Fruit fly (Drosophila melanogaster) whole organism, adult: ENCODE results near the gene CG13054.

ENCODE experiments used
- CG14711 ChIP-seq: fragments of 200-800 bp; sonication (Bioruptor generic); optimal IDR thresholded peaks from 2 replicates; lab custom pipeline; 2018; ENCODE audit warnings: missing biosample characterization, mild to moderate bottlenecking, missing genetic modification characterization, moderate library complexity
- CG7045 ChIP-seq: fragments of 200-800 bp; sonication (Bioruptor generic); optimal IDR thresholded peaks from 2 replicates; lab custom pipeline; 2017; ENCODE audit warnings: missing biosample characterization, mild to moderate bottlenecking, missing genetic modification characterization
- ovo ChIP-seq: fragments of 200-800 bp; sonication (Bioruptor generic); optimal IDR thresholded peaks from 2 replicates; lab custom pipeline; 2016; ENCODE audit warnings: missing biosample characterization, missing genetic modification characterization

dm6 chr3L:16252255-16252654, 4.7 kb downstream of the CG13054 start, which contains the start of gene CG13055:
- TF ChIP-seq CG14711 (tag; lab: Kevin White, UChicago) (no peak), ovo (GFP tag; lab: Kevin White, UChicago) (no peak), CG7045 (no peak)
